Worm (Caenorhabditis elegans): Measurements from ENCODE around the gene B0034.1.

- TF ChIP-seq mdl-1 (tag; optimal IDR thresholded peaks at IDR 0.05) (no peak), lsy-2 (tag; optimal IDR thresholded peaks at IDR 0.05) (no peak), ama-1 (optimal IDR thresholded peaks at IDR 0.05) (no peak), jun-1 (tag; optimal IDR thresholded peaks at IDR 0.05) (no peak), unc-62 (GFP tag; optimal IDR thresholded peaks at IDR 0.05 in 1 of 2) (no peak), unc-62 (tag; optimal IDR thresholded peaks at IDR 0.05) (no peak), zfp-2 (tag; optimal IDR thresholded peaks at IDR 0.05) (no peak), attf-4 (tag; optimal IDR thresholded peaks at IDR 0.05) (no peak), fos-1 (tag; optimal IDR thresholded peaks at IDR 0.05) (no peak), lir-3 (tag; optimal IDR thresholded peaks at IDR 0.05) (no peak), fkh-10 (GFP tag; optimal IDR thresholded peaks at IDR 0.05) (no peak), F44E2.7 (GFP tag; IDR thresholded peaks at IDR 0.05) (no peak)
Measured at ce11 chrII:5940815-5941214, 27.3 kb upstream of the B0034.1 start, which contains the start of gene F28B12.6.
